Fruit fly (Drosophila melanogaster) whole organism, embryonic: Measurements from ENCODE around the gene Ufl1.

Source experiments
- CG8478 ChIP-seq: fragments of >200 bp; optimal IDR thresholded peaks from 2 replicates; lab custom pipeline; 2018
- en ChIP-seq: fragments of 200-800 bp; sonication (Bioruptor generic); optimal IDR thresholded peaks from 2 replicates; lab custom pipeline; 2016; ENCODE audit warnings: missing biosample characterization, missing genetic modification characterization

DNA sequence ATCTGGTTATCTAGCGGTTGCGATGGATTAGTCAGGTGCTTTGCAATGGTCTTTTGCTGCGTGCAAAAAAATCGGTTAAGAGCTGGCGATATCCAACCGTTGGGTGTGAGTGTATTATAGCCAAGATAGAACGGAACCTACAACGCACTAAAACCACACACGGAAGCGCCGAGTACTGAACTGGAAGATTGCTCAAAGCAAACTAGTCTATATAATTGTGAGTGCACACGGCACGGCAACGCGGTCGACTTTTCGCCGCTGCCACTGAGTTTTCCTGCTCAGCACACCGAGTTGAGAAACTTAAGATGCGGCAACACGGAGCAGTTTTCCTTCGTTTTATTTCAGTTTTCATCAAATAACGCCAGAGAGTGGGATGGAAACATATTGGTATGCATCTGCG, 42.3 kb upstream of the Ufl1 start:
- no peak for TF ChIP-seq en
- TF ChIP-seq CG8478 (lab: Kevin White, UChicago), result no peak
